Worm (Caenorhabditis elegans): ENCODE measurements around the gene Y57A10C.9.
A peak's percentile ranks its signal among the peaks of the same experiment; 100 is the strongest.

Gene Y57A10C.9

ce11 chrII:12459422-12459821 is 21.1 kb upstream of the Y57A10C.9 start, which contains the start of gene tag-281 (continued):
- TF ChIP-seq dmd-9 (GFP tag; IDR thresholded peaks at IDR 0.05) (0 out of 2 replicates have a peak, but pooled peaks have one; percentile 50), Y75B8A.6 (GFP tag; IDR thresholded peaks at IDR 0.05) (no peak), rbr-2 (tag; optimal IDR thresholded peaks at IDR 0.05) (peak; percentile 52), nhr-6 (tag; optimal IDR thresholded peaks at IDR 0.05) (peak; percentile 68), F37D6.2 (tag; optimal IDR thresholded peaks at IDR 0.05) (no peak), unc-62 (GFP tag; optimal IDR thresholded peaks at IDR 0.05 in 1 of 2) (peak in 1 of 2 experiments; percentile 45), unc-62 (tag; optimal IDR thresholded peaks at IDR 0.05) (no peak), arid-1 (GFP tag; conservative IDR thresholded peaks at IDR 0.05) (no peak)

ce11 chrII:12457275-12457674 is 18.9 kb upstream of the Y57A10C.9 start, which contains the start of gene sre-38:
Gene sre-38 (plus strand): TSS chrII:12457575.
- TF ChIP-seq daf-16 (GFP tag; optimal IDR thresholded peaks at IDR 0.05), result no peak
- TF ChIP-seq daf-16 (tag; optimal IDR thresholded peaks at IDR 0.05), result no peak
- no peak for TF ChIP-seq T26A8.4 (GFP tag; IDR thresholded peaks at IDR 0.05)
- no peak for TF ChIP-seq dve-1 (tag; optimal IDR thresholded peaks at IDR 0.05; ENCODE audit: insufficient read depth)

ce11 chrII:12456633-12457032 is 18.3 kb upstream of the Y57A10C.9 start, which contains the start of gene sre-32:
Gene sre-32 (minus strand): TSS chrII:12456733.
- no peak for TF ChIP-seq attf-4 (tag; optimal IDR thresholded peaks at IDR 0.05)

ce11 chrII:12452754-12453352 is 14.5 kb upstream of the Y57A10C.9 start, which contains the start of the genes sre-35 and sre-33:
Gene sre-35 (minus strand): TSS chrII:12452854.
Gene sre-33 (plus strand): TSS chrII:12453302.
- TF ChIP-seq aha-1 (tag) (peak; percentile 81), nhr-42 (GFP tag; IDR thresholded peaks at IDR 0.05) (no peak)

ce11 chrII:12449849-12450248 is 11.5 kb upstream of the Y57A10C.9 start, which contains the start of gene sre-34:
Gene sre-34 (plus strand): TSS chrII:12450149.
- no peak for TF ChIP-seq zip-11 (GFP tag; IDR thresholded peaks at IDR 0.05)

ce11 chrII:12448241-12448640 is 9.9 kb upstream of the Y57A10C.9 start, which contains the start of gene srh-27:
Gene srh-27 (plus strand): TSS chrII:12448541.
- TF ChIP-seq nhr-237 (tag; optimal IDR thresholded peaks at IDR 0.05) (no peak), T26A8.4 (GFP tag; IDR thresholded peaks at IDR 0.05) (no peak), cey-2 (tag; optimal IDR thresholded peaks at IDR 0.05; ENCODE audit: borderline replicate concordance, insufficient read depth) (no peak), nhr-102 (tag; optimal IDR thresholded peaks at IDR 0.05) (no peak), spr-1 (tag; optimal IDR thresholded peaks at IDR 0.05) (no peak), nhr-48 (tag; optimal IDR thresholded peaks at IDR 0.05) (no peak), Y48G9A.11 (GFP tag; IDR thresholded peaks at IDR 0.05) (no peak), F10B5.3 (tag; optimal IDR thresholded peaks at IDR 0.05) (no peak), ztf-11 (tag; optimal IDR thresholded peaks at IDR 0.05) (no peak), mep-1 (tag; optimal IDR thresholded peaks at IDR 0.05) (no peak), dve-1 (tag; optimal IDR thresholded peaks at IDR 0.05; ENCODE audit: insufficient read depth) (no peak), dmd-9 (GFP tag; IDR thresholded peaks at IDR 0.05) (no peak), madf-5 (GFP tag; IDR thresholded peaks at IDR 0.05) (no peak)

DNA sequence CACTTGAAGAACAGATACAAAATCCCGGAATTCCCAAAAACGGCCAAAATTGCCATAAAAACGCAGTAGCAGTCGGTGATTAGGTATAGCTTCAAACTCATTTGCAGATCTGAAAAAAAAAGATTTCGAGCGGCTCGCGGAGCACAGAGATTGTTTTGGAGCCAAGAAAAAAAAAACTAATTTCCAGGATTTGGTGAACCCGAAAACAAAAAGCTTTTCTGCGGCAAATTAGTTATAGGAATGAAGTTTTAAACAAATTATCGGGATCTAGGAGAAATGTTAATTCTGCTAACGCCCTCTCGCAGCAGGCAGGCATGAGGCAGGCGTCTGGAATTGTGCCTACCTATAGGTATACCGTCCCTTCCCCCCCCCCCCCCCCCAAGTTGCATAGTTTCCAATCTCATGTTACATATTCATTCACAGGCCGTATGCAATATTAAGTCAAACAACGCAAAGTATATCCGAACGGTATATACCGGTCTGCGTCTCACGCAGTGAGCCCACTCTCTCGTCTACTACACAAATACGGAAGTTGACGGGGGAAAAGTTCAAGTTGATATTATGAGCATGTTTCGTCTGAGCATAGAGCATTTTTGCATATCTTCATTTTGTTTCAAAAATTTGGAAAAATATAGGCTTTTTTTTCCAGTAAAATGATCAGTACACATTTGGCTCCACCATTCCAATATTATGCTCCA is 6.5 kb upstream of the Y57A10C.9 start, which contains the start of the genes W05H5.1 and pitr-6:
Gene W05H5.1 (minus strand): TSS at position 101 of the 698 bp plus-strand sequence.
Gene pitr-6 (plus strand): TSS at position 648 of the 698 bp plus-strand sequence.
- no peak for TF ChIP-seq arid-1 (GFP tag; conservative IDR thresholded peaks at IDR 0.05)
- TF ChIP-seq unc-62 (GFP tag; optimal IDR thresholded peaks at IDR 0.05 in 1 of 2), result no peak
- no peak for TF ChIP-seq unc-62 (tag; optimal IDR thresholded peaks at IDR 0.05)
- no peak for TF ChIP-seq F49E8.2 (tag; optimal IDR thresholded peaks at IDR 0.05; ENCODE audit: borderline replicate concordance)
- no peak for TF ChIP-seq dve-1 (tag; optimal IDR thresholded peaks at IDR 0.05; ENCODE audit: insufficient read depth)
- TF ChIP-seq aha-1 (tag), result peak; percentile 55
